Fruit fly (Drosophila melanogaster) whole organism, embryonic: ENCODE data around the gene CG17717.

Experiments used
- B-H1 ChIP-seq: fragments of 200-800 bp; sonication (Bioruptor generic); IDR thresholded peaks from 3 replicates; pipeline ENCODE4 v1.3.6; 2022; ENCODE audit warnings: missing biosample characterization, missing genetic modification characterization
- CG10274 ChIP-seq: fragments of 200-800 bp; sonication (Bioruptor generic); optimal IDR thresholded peaks from 3 replicates; lab custom pipeline; 2017; ENCODE audit warnings: missing biosample characterization, mild to moderate bottlenecking, missing genetic modification characterization
- CG10321 ChIP-seq: fragments of 200-800 bp; sonication (Bioruptor generic); IDR thresholded peaks from 2 replicates; pipeline ENCODE4 v1.3.6; 2022; ENCODE audit warnings: missing biosample characterization, missing genetic modification characterization
- CG10462 ChIP-seq: fragments of 200-800 bp; sonication (Bioruptor generic); optimal IDR thresholded peaks from 2 replicates; lab custom pipeline; 2016; ENCODE audit warnings: missing biosample characterization, missing genetic modification characterization
- CG10654 ChIP-seq: fragments of 200-800 bp; sonication (Bioruptor generic); optimal IDR thresholded peaks from 2 replicates; lab custom pipeline; 2016; ENCODE audit warnings: missing biosample characterization, missing genetic modification characterization
- CG11085 ChIP-seq: fragments of 200-800 bp; sonication (Bioruptor generic); IDR thresholded peaks from 2 replicates; pipeline ENCODE4 v1.3.6; 2022; ENCODE audit warnings: missing biosample characterization, missing genetic modification characterization
- CG11504 ChIP-seq: fragments of 200-800 bp; sonication (Bioruptor generic); optimal IDR thresholded peaks from 3 replicates; lab custom pipeline; 2019; ENCODE audit warnings: missing biosample characterization, mild to moderate bottlenecking, missing genetic modification characterization, moderate library complexity
- CG12769 ChIP-seq: fragments of 200-800 bp; sonication (Bioruptor generic); optimal IDR thresholded peaks from 2 replicates; lab custom pipeline; 2019; ENCODE audit warnings: missing biosample characterization, mild to moderate bottlenecking, missing genetic modification characterization, moderate library complexity
- CG13287 ChIP-seq: fragments of 200-800 bp; sonication (Bioruptor generic); IDR thresholded peaks from 2 replicates; pipeline ENCODE4 v1.3.6; 2022; ENCODE audit warnings: missing biosample characterization, missing genetic modification characterization; ENCODE audit not compliant: partially characterized antibody
- CG14014 ChIP-seq: fragments of 200-800 bp; sonication (Bioruptor generic); IDR thresholded peaks from 2 replicates; pipeline ENCODE4 v1.3.6; 2022; ENCODE audit warnings: missing biosample characterization, missing genetic modification characterization
- CG16813 ChIP-seq: fragments of 200-800 bp; sonication (Bioruptor generic); IDR thresholded peaks from 3 replicates; pipeline ENCODE4 v1.3.6; 2022; ENCODE audit warnings: missing biosample characterization, missing genetic modification characterization; ENCODE audit not compliant: partially characterized antibody
- CG17385 ChIP-seq: fragments of 200-800 bp; sonication (Bioruptor generic); optimal IDR thresholded peaks from 3 replicates; lab custom pipeline; 2018; ENCODE audit warnings: missing biosample characterization, mild to moderate bottlenecking, missing genetic modification characterization
- CG17568 ChIP-seq: fragments of 200-800 bp; sonication (Bioruptor generic); optimal IDR thresholded peaks from 2 replicates; lab custom pipeline; 2018; ENCODE audit warnings: missing biosample characterization, mild to moderate bottlenecking, missing genetic modification characterization, moderate library complexity
- CG1792 ChIP-seq: fragments of 200-800 bp; sonication (Bioruptor generic); optimal IDR thresholded peaks from 2 replicates; lab custom pipeline; 2016; ENCODE audit warnings: missing biosample characterization, missing genetic modification characterization
- CG18599 ChIP-seq: fragments of 200-800 bp; sonication (Bioruptor generic); optimal IDR thresholded peaks from 3 replicates; lab custom pipeline; 2017; ENCODE audit warnings: missing biosample characterization, missing genetic modification characterization, mild to moderate bottlenecking, moderate library complexity, missing genetic modification reagents
- CG18764 ChIP-seq: fragments of 200-800 bp; sonication (Bioruptor generic); optimal IDR thresholded peaks from 3 replicates; lab custom pipeline; 2016; ENCODE audit warnings: missing biosample characterization, missing genetic modification characterization
- CG2116 ChIP-seq: fragments of 200-800 bp; sonication (Bioruptor generic); optimal IDR thresholded peaks from 3 replicates; lab custom pipeline; 2018; ENCODE audit warnings: missing biosample characterization, mild to moderate bottlenecking, missing genetic modification characterization
- CG2120 ChIP-seq: fragments of 200-800 bp; sonication (Bioruptor generic); optimal IDR thresholded peaks from 3 replicates; lab custom pipeline; 2016; ENCODE audit warnings: missing biosample characterization, missing genetic modification characterization
- CG2875 ChIP-seq: fragments of 200-800 bp; sonication (Bioruptor generic); optimal IDR thresholded peaks from 2 replicates; lab custom pipeline; 2017; ENCODE audit warnings: missing biosample characterization, mild to moderate bottlenecking, missing genetic modification characterization, missing genetic modification reagents
- CG3838 ChIP-seq: fragments of 200-800 bp; sonication (Bioruptor generic); optimal IDR thresholded peaks from 3 replicates; lab custom pipeline; 2016; ENCODE audit warnings: missing biosample characterization, missing genetic modification characterization
- CG5180 ChIP-seq: fragments of 200-800 bp; sonication (Bioruptor generic); optimal IDR thresholded peaks from 3 replicates; lab custom pipeline; 2017; ENCODE audit warnings: missing biosample characterization, missing genetic modification characterization, mild to moderate bottlenecking, moderate library complexity, missing genetic modification reagents
- CG6654 ChIP-seq: fragments of 200-800 bp; sonication (Bioruptor generic); optimal IDR thresholded peaks from 2 replicates; lab custom pipeline; 2017; ENCODE audit warnings: missing biosample characterization, mild to moderate bottlenecking, missing genetic modification characterization
- CG6683 ChIP-seq: fragments of 200-800 bp; sonication (Bioruptor generic); optimal IDR thresholded peaks from 2 replicates; lab custom pipeline; 2017; ENCODE audit warnings: missing biosample characterization, mild to moderate bottlenecking, missing genetic modification characterization, missing genetic modification reagents
- CG6854 ChIP-seq: fragments of 200-800 bp; sonication (Bioruptor generic); optimal IDR thresholded peaks from 3 replicates; lab custom pipeline; 2017; ENCODE audit warnings: missing biosample characterization, mild to moderate bottlenecking, missing genetic modification characterization
- CG7372 ChIP-seq: fragments of 200-800 bp; sonication (Bioruptor generic); IDR thresholded peaks from 2 replicates; pipeline ENCODE4 v1.3.6; 2022; ENCODE audit warnings: missing biosample characterization, missing genetic modification characterization
- CTCF ChIP-seq: fragments of 200-800 bp; sonication (Bioruptor generic); optimal IDR thresholded peaks from 2 replicates; lab custom pipeline; 2017; ENCODE audit warnings: missing biosample characterization, mild to moderate bottlenecking, missing genetic modification characterization, moderate library complexity
- CkIIα-i1 ChIP-seq: fragments of 200-800 bp; sonication (Bioruptor generic); IDR thresholded peaks from 2 replicates; pipeline ENCODE4 v1.3.6; 2022; ENCODE audit warnings: missing biosample characterization, missing genetic modification characterization
- Dad ChIP-seq: fragments of 200-800 bp; sonication (Bioruptor generic); optimal IDR thresholded peaks from 3 replicates; lab custom pipeline; 2016; ENCODE audit warnings: missing biosample characterization, missing genetic modification characterization
- Dref ChIP-seq: fragments of 200-800 bp; sonication (Bioruptor generic); IDR thresholded peaks from 2 replicates; pipeline ENCODE4 v1.3.6; 2022; ENCODE audit warnings: missing biosample characterization, missing genetic modification characterization
- Eip74EF ChIP-seq, 2 experiments: fragments of 200-800 bp in 1 of 2; fragments of >200 bp in 1 of 2; sonication (Bioruptor generic) in 1 of 2; optimal IDR thresholded peaks; 2 replicates each; lab custom pipeline; 2017 to 2019; ENCODE audit warnings: missing biosample characterization in 2 of 2, missing genetic modification characterization in 2 of 2, mild to moderate bottlenecking in 1 of 2, moderate library complexity in 1 of 2
- Hmx ChIP-seq: fragments of 200-800 bp; sonication (Bioruptor generic); optimal IDR thresholded peaks from 2 replicates; lab custom pipeline; 2016; ENCODE audit warnings: missing biosample characterization, missing genetic modification characterization
- Nf-YC ChIP-seq: fragments of 200-800 bp; optimal IDR thresholded peaks from 3 replicates; lab custom pipeline; 2019; ENCODE audit warnings: missing biosample characterization, mild to moderate bottlenecking, missing genetic modification characterization, moderate library complexity
- ap ChIP-seq: fragments of 200-800 bp; sonication (Bioruptor generic); IDR thresholded peaks from 2 replicates; pipeline ENCODE4 v1.3.6; 2022; ENCODE audit warnings: missing biosample characterization, missing genetic modification characterization
- ara ChIP-seq: fragments of 200-800 bp; sonication (Bioruptor generic); IDR thresholded peaks from 2 replicates; pipeline ENCODE4 v1.3.6; 2022; ENCODE audit warnings: missing biosample characterization, missing genetic modification characterization
- chif ChIP-seq, 2 experiments: fragments of 200-800 bp; sonication (Bioruptor generic); optimal IDR thresholded peaks; 3 replicates each; lab custom pipeline; 2016; ENCODE audit warnings: missing biosample characterization in 2 of 2, missing genetic modification characterization in 2 of 2
- cwo ChIP-seq: fragments of 200-800 bp; sonication (Bioruptor generic); optimal IDR thresholded peaks from 3 replicates; lab custom pipeline; 2017; ENCODE audit warnings: missing biosample characterization, missing genetic modification characterization, mild to moderate bottlenecking, moderate library complexity, missing genetic modification reagents
- dan ChIP-seq: fragments of 200-800 bp; sonication (Bioruptor generic); IDR thresholded peaks from 2 replicates; pipeline ENCODE4 v1.3.6; 2022; ENCODE audit warnings: missing biosample characterization, missing genetic modification characterization
- danr ChIP-seq: fragments of 200-800 bp; sonication (Bioruptor generic); IDR thresholded peaks from 2 replicates; pipeline ENCODE4 v1.3.6; 2022; ENCODE audit warnings: missing biosample characterization, missing genetic modification characterization
- dimm ChIP-seq: fragments of 200-800 bp; sonication (Bioruptor generic); IDR thresholded peaks from 2 replicates; pipeline ENCODE4 v1.3.6; 2022; ENCODE audit warnings: missing biosample characterization, missing genetic modification characterization
- ewg ChIP-seq: fragments of 200-800 bp; sonication (Bioruptor generic); optimal IDR thresholded peaks from 3 replicates; lab custom pipeline; 2017; ENCODE audit warnings: mild to moderate bottlenecking, missing biosample characterization, missing genetic modification reagents, missing genetic modification characterization
- fd96Cb ChIP-seq: fragments of 200-800 bp; sonication (Bioruptor generic); optimal IDR thresholded peaks from 2 replicates; lab custom pipeline; 2018; ENCODE audit warnings: missing biosample characterization, mild to moderate bottlenecking, missing genetic modification characterization, moderate library complexity
- gcm ChIP-seq: fragments of 200-800 bp; sonication (Bioruptor generic); optimal IDR thresholded peaks from 2 replicates; lab custom pipeline; 2019; ENCODE audit warnings: missing biosample characterization, mild to moderate bottlenecking, missing genetic modification characterization, moderate library complexity
- gfzf ChIP-seq: fragments of 200-800 bp; sonication (Bioruptor generic); optimal IDR thresholded peaks from 2 replicates; lab custom pipeline; 2016; ENCODE audit warnings: missing biosample characterization, mild to moderate bottlenecking, missing genetic modification characterization, moderate library complexity
- ham ChIP-seq: fragments of 200-800 bp; sonication (Bioruptor generic); IDR thresholded peaks from 2 replicates; pipeline ENCODE4 v1.3.6; 2022; ENCODE audit warnings: missing biosample characterization, missing genetic modification characterization
- her ChIP-seq: fragments of 200-800 bp; sonication (Bioruptor generic); optimal IDR thresholded peaks from 2 replicates; lab custom pipeline; 2016; ENCODE audit warnings: missing biosample characterization, missing genetic modification characterization
- mirr ChIP-seq: fragments of 200-800 bp; sonication (Bioruptor generic); optimal IDR thresholded peaks from 3 replicates; lab custom pipeline; 2018; ENCODE audit warnings: missing biosample characterization, mild to moderate bottlenecking, missing genetic modification characterization
- nerfin-1 ChIP-seq: fragments of 200-800 bp; sonication (Bioruptor generic); optimal IDR thresholded peaks from 3 replicates; lab custom pipeline; 2019; ENCODE audit warnings: missing biosample characterization, mild to moderate bottlenecking, missing genetic modification characterization, moderate library complexity
- pnt ChIP-seq: fragments of 200-800 bp; sonication (Bioruptor generic); optimal IDR thresholded peaks from 3 replicates; lab custom pipeline; 2016; ENCODE audit warnings: missing biosample characterization, missing genetic modification characterization
- sd ChIP-seq: fragments of 200-800 bp; sonication (Bioruptor generic); optimal IDR thresholded peaks from 3 replicates; lab custom pipeline; 2018; ENCODE audit warnings: missing biosample characterization, mild to moderate bottlenecking, missing genetic modification characterization, moderate library complexity
- sens-2 ChIP-seq: fragments of 200-800 bp; sonication (Bioruptor generic); IDR thresholded peaks from 2 replicates; pipeline ENCODE4 v1.3.6; 2022; ENCODE audit warnings: missing biosample characterization, missing genetic modification characterization
- tin ChIP-seq: fragments of 200-800 bp; sonication (Bioruptor generic); optimal IDR thresholded peaks from 3 replicates; lab custom pipeline; 2016; ENCODE audit warnings: missing biosample characterization, missing genetic modification characterization

CG17717 gene

dm6 chrX:6614266-6614665, 25.2 kb downstream of the CG17717 start (continued):
- TF ChIP-seq CG6854 (GFP tag; lab: Kevin White, UChicago) (peak; percentile 45), her (GFP tag; lab: Kevin White, UChicago) (no peak), mirr (GFP tag; lab: Kevin White, UChicago) (peak; percentile 51), sd (tag; lab: Kevin White, UChicago) (peak; percentile 53), CkIIα-i1 (no peak), CG2120 (peak; percentile 13), CG2875 (GFP tag; lab: Kevin White, UChicago) (peak; percentile 62), CG5180 (GFP tag; lab: Kevin White, UChicago) (peak; percentile 29), ara (GFP tag; lab: Robert Waterston, UW) (peak; percentile 37; the same call in 1 of the 2 replicates), CG11085 (GFP tag; lab: Robert Waterston, UW) (no peak), gfzf (no peak), CG6683 (GFP tag; lab: Kevin White, UChicago) (peak; percentile 48), ewg (GFP tag; lab: Kevin White, UChicago) (no peak), Nf-YC (tag; lab: Kevin White, UChicago) (no peak), Eip74EF (GFP tag; optimal IDR thresholded peaks at IDR 0.05; lab: Kevin White, UChicago) (no peak), nerfin-1 (tag; lab: Kevin White, UChicago) (peak; percentile 0), CG12769 (tag; lab: Kevin White, UChicago) (peak; percentile 54), ham (GFP tag; lab: Robert Waterston, UW) (no peak), dan (GFP tag; lab: Robert Waterston, UW) (no peak), Hmx (GFP tag; lab: Kevin White, UChicago) (no peak), CG10654 (no peak), CG2116 (peak; percentile 31), tin (GFP tag; lab: Kevin White, UChicago) (no peak), CG7372 (GFP tag; lab: Robert Waterston, UW) (no peak), gcm (GFP tag; lab: Kevin White, UChicago) (peak; percentile 21), CG10321 (GFP tag; lab: Robert Waterston, UW) (no peak), sens-2 (no peak), CG16813 (GFP tag; lab: Robert Waterston, UW) (no peak), pnt (no peak), CTCF (GFP tag; lab: Kevin White, UChicago) (no peak), CG13287 (no peak), CG10274 (GFP tag; lab: Kevin White, UChicago) (peak; percentile 4), danr (GFP tag; lab: Robert Waterston, UW) (no peak), CG17385 (GFP tag; lab: Kevin White, UChicago) (peak; percentile 24), B-H1 (GFP tag; lab: Robert Waterston, UW) (no peak; the same call in 2 of the 3 replicates), dimm (GFP tag; lab: Robert Waterston, UW) (no peak), fd96Cb (tag; lab: Kevin White, UChicago) (no peak), ap (no peak), CG18599 (GFP tag; lab: Kevin White, UChicago) (peak; percentile 59), CG10462 (no peak), Dad (no peak), CG1792 (GFP tag; lab: Kevin White, UChicago) (no peak), CG3838 (GFP tag; lab: Kevin White, UChicago) (no peak), CG6654 (GFP tag; lab: Kevin White, UChicago) (no peak), CG14014 (GFP tag; lab: Robert Waterston, UW) (peak; percentile 39; the same call in 1 of the 2 replicates), cwo (GFP tag; lab: Kevin White, UChicago) (peak; percentile 9), Dref (GFP tag; lab: Robert Waterston, UW) (no peak), CG11504 (tag; lab: Kevin White, UChicago) (peak; percentile 2), chif (GFP tag; optimal IDR thresholded peaks at IDR 0.05; lab: Kevin White, UChicago) (peak in 1 of 2 experiments; percentile 64), CG18764 (GFP tag; lab: Kevin White, UChicago) (no peak), CG17568 (GFP tag; lab: Kevin White, UChicago) (peak; percentile 68)
